Worm (Caenorhabditis elegans): ENCODE measurements around the gene tps-1.

Gene tps-1

ce11 chrX:17505547-17506181 is 31.3 kb upstream of the tps-1 start (continued):
- no peak for TF ChIP-seq nhr-237 (tag; optimal IDR thresholded peaks at IDR 0.05)
- no peak for TF ChIP-seq skn-1 (tag; optimal IDR thresholded peaks at IDR 0.05)
- no peak for TF ChIP-seq ztf-7 (tag; optimal IDR thresholded peaks at IDR 0.05)
- TF ChIP-seq mxl-3 (GFP tag; optimal IDR thresholded peaks at IDR 0.05) = peak; percentile 96
- no peak for TF ChIP-seq F49E8.2 (tag; optimal IDR thresholded peaks at IDR 0.05; ENCODE audit: borderline replicate concordance)
- no peak for TF ChIP-seq unc-39 (tag; optimal IDR thresholded peaks at IDR 0.05)
- no peak for TF ChIP-seq ceh-32 (tag; optimal IDR thresholded peaks at IDR 0.05; ENCODE audit: poor library complexity)
- no peak for TF ChIP-seq madf-9 (GFP tag; conservative IDR thresholded peaks at IDR 0.05)
- TF ChIP-seq spr-1 (tag; optimal IDR thresholded peaks at IDR 0.05) = no peak
- TF ChIP-seq aha-1 (tag) = peak; percentile 95
- no peak; the same call in 1 of the 2 replicates for TF ChIP-seq arid-1 (GFP tag; conservative IDR thresholded peaks at IDR 0.05)
- TF ChIP-seq spr-3 (GFP tag; optimal IDR thresholded peaks at IDR 0.05) = no peak
- no peak for TF ChIP-seq ceh-62 (tag; optimal IDR thresholded peaks at IDR 0.05)
- peak; percentile 74 for TF ChIP-seq hmg-1.1 (GFP tag; IDR thresholded peaks at IDR 0.05)
- TF ChIP-seq aly-2 (tag; optimal IDR thresholded peaks at IDR 0.05) = no peak
- TF ChIP-seq Y105C5A.15 (GFP tag; IDR thresholded peaks at IDR 0.05) = no peak
- TF ChIP-seq nhr-6 (tag; optimal IDR thresholded peaks at IDR 0.05) = peak; percentile 26
- no peak for TF ChIP-seq F26F4.8 (GFP tag; conservative IDR thresholded peaks at IDR 0.05)
- TF ChIP-seq nhr-10 (tag; optimal IDR thresholded peaks at IDR 0.05) = peak; percentile 4
- peak; percentile 93 to 94 for TF ChIP-seq mdl-1 (tag; optimal IDR thresholded peaks at IDR 0.05)
- TF ChIP-seq daf-16 (GFP tag; optimal IDR thresholded peaks at IDR 0.05) = peak; percentile 19 to 86
- peak; percentile 73 for TF ChIP-seq daf-16 (tag; optimal IDR thresholded peaks at IDR 0.05)
- no peak for TF ChIP-seq snpc-1.2 (GFP tag; IDR thresholded peaks at IDR 0.05)
- TF ChIP-seq nhr-25 (tag; optimal IDR thresholded peaks at IDR 0.05; ENCODE audit: borderline replicate concordance, insufficient read depth) = peak; percentile 77
- no peak for TF ChIP-seq sdz-12 (GFP tag; optimal IDR thresholded peaks at IDR 0.05)
- TF ChIP-seq Y48G9A.11 (GFP tag; IDR thresholded peaks at IDR 0.05) = no peak
- no peak for TF ChIP-seq R02D3.7 (tag; optimal IDR thresholded peaks at IDR 0.05)
- TF ChIP-seq vab-7 (GFP tag; IDR thresholded peaks at IDR 0.05) = no peak
- TF ChIP-seq lin-15B (tag; optimal IDR thresholded peaks at IDR 0.05) = no peak
- no peak for TF ChIP-seq ZK337.2 (GFP tag; IDR thresholded peaks at IDR 0.05)

- TF ChIP-seq daf-16 (GFP tag; optimal IDR thresholded peaks at IDR 0.05) (peak in 1 of 2 experiments; percentile 34), daf-16 (tag; optimal IDR thresholded peaks at IDR 0.05) (peak; percentile 64), nhr-102 (tag; optimal IDR thresholded peaks at IDR 0.05) (no peak), Y5F2A.4 (GFP tag; optimal IDR thresholded peaks at IDR 0.05) (no peak), pqm-1 (tag; optimal IDR thresholded peaks at IDR 0.05) (peak; percentile 9), nhr-77 (tag; optimal IDR thresholded peaks at IDR 0.05) (peak; percentile 25), set-16 (GFP tag; IDR thresholded peaks at IDR 0.05) (no peak), dve-1 (tag; optimal IDR thresholded peaks at IDR 0.05; ENCODE audit: insufficient read depth) (peak; percentile 44), mdl-1 (tag; optimal IDR thresholded peaks at IDR 0.05) (peak in 1 of 2 experiments; percentile 63), hlh-11 (tag; optimal IDR thresholded peaks at IDR 0.05) (peak; percentile 74), dmd-6 (GFP tag; IDR thresholded peaks at IDR 0.05) (peak; percentile 66), nhr-11 (tag; optimal IDR thresholded peaks at IDR 0.05) (peak; percentile 53), nhr-28 (tag; optimal IDR thresholded peaks at IDR 0.05) (peak; percentile 89)
Observed at ce11 chrX:17504447-17504846, 30.1 kb upstream of the tps-1 start.

Measured in whole organism, L4 larva.